Worm (Caenorhabditis elegans): Measurements from ENCODE around the gene nhr-273.

Gene nhr-273

DNA sequence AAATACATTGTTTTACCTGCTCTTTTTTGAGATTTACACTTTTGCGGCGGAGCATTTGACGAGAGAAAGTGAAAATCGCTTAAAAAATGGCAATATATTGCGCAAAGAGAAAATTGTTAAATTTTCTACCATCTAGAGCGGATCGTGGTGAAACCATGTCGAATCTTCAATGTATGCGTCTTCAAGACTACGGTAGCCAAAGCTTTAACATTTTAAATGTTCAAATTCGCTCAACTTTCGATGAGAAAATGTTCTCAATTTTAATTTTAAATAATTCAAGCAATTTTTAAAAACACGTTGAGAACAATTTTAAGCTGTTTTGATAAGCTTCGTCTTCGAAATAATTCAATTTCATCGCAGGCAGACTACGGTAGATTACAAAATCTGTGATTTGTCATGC lies 25.2 kb downstream of the nhr-273 start:
- TF ChIP-seq ztf-11 (tag; optimal IDR thresholded peaks at IDR 0.05) (no peak), nhr-10 (tag; optimal IDR thresholded peaks at IDR 0.05) (no peak), elt-3 (tag; optimal IDR thresholded peaks at IDR 0.05) (no peak), ZK546.5 (tag; optimal IDR thresholded peaks at IDR 0.05) (no peak), lin-13 (GFP tag; optimal IDR thresholded peaks at IDR 0.05) (no peak), ceh-16 (tag; optimal IDR thresholded peaks at IDR 0.05) (no peak), nhr-129 (tag; optimal IDR thresholded peaks at IDR 0.05) (no peak), ama-1 (optimal IDR thresholded peaks at IDR 0.05) (no peak), gmeb-1 (tag; optimal IDR thresholded peaks at IDR 0.05) (no peak)

DNA sequence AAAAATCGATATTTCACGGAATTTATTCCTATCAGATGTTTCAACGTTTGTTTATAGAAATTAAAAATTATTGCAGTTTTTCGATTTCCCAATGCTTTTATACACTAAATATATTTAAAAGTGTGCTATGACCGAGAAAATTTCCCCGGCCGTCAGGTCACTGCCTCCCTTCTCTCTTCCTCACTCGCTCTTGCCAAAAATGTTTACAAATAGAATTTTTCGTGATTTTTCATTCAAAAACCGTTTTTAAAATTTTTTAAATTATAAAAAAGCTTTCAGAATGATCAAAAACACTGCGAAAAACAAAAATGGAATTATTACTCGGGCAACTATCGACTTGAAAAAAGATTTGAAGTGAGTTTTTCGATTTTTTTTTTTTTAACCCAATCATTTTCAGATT lies 25.8 kb downstream of the nhr-273 start, which contains the start of the genes T12C9.7 and vps-18:
TSS of gene T12C9.7 (minus strand) at position 101 of the 400 bp plus-strand sequence.
TSS of gene vps-18 (plus strand) at position 280 of the 400 bp plus-strand sequence.
- TF ChIP-seq ztf-4 (tag; optimal IDR thresholded peaks at IDR 0.05), result no peak
- TF ChIP-seq nhr-21 (tag; optimal IDR thresholded peaks at IDR 0.05), result no peak
- TF ChIP-seq elt-3 (tag; optimal IDR thresholded peaks at IDR 0.05), result no peak
- TF ChIP-seq snpc-4 (tag; optimal IDR thresholded peaks at IDR 0.05), result no peak
- no peak for TF ChIP-seq unc-62 (GFP tag; optimal IDR thresholded peaks at IDR 0.05)
- TF ChIP-seq fos-1 (tag; optimal IDR thresholded peaks at IDR 0.05), result no peak
- no peak for TF ChIP-seq ztf-11 (tag; optimal IDR thresholded peaks at IDR 0.05)
- TF ChIP-seq lsy-2 (tag; optimal IDR thresholded peaks at IDR 0.05), result no peak
- TF ChIP-seq egl-27 (tag; optimal IDR thresholded peaks at IDR 0.05), result no peak
- no peak for TF ChIP-seq mab-5 (tag; optimal IDR thresholded peaks at IDR 0.05)
- no peak for TF ChIP-seq unc-39 (tag; optimal IDR thresholded peaks at IDR 0.05)
- TF ChIP-seq nhr-6 (tag; optimal IDR thresholded peaks at IDR 0.05), result no peak
- TF ChIP-seq sem-4 (tag; optimal IDR thresholded peaks at IDR 0.05), result no peak

DNA sequence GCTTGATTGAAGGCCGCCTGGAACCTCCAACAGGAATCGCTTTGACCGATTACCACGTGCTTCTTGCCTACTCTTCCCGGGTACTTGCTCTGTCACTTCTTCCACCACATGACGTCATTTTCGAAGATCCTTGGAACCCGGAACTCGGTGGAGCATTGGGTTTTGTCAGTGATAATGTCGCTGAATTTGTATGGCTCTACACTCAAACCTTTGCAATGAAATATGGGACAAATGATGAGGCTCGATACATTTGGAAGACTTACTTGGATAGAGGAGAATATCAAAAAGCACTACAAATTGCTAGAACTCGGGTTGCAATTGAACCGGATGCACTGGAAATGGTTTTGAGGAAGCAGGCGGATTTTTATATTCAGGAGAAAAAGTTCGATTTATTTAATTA lies 27.7 kb downstream of the nhr-273 start:
- TF ChIP-seq R02D3.7 (tag; optimal IDR thresholded peaks at IDR 0.05) (no peak), nhr-12 (tag; optimal IDR thresholded peaks at IDR 0.05) (no peak), sma-3 (GFP tag; optimal IDR thresholded peaks at IDR 0.05) (no peak), C34F6.9 (tag; optimal IDR thresholded peaks at IDR 0.05) (no peak), Y55F3AM.14 (GFP tag; optimal IDR thresholded peaks at IDR 0.05) (no peak), F13H6.1 (tag; optimal IDR thresholded peaks at IDR 0.05) (no peak), gmeb-1 (tag; optimal IDR thresholded peaks at IDR 0.05) (no peak)

DNA sequence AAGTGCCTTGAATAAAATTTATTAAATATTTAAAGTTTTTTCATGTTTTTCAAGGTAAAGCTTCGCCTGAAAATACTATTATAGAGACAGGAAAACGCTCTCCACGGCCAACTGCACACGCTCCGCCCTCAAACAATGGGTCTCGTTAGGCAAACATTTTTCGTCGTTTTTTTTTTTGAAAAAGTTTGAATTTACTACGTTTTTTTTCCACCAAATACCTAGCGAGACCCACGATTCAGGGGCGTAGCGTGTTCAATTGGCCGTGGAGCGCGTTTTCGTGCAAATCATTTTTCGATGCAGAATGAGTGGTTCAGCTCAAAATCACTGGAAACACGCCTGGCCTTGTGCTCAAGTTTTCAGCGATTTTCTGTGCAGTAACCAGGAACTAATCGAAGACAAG lies 32.8 kb downstream of the nhr-273 start, which contains the start of gene W06B4.2:
TSS of gene W06B4.2 (plus strand) at position 301 of the 400 bp plus-strand sequence.
- TF ChIP-seq nhr-21 (tag; optimal IDR thresholded peaks at IDR 0.05), result no peak

DNA sequence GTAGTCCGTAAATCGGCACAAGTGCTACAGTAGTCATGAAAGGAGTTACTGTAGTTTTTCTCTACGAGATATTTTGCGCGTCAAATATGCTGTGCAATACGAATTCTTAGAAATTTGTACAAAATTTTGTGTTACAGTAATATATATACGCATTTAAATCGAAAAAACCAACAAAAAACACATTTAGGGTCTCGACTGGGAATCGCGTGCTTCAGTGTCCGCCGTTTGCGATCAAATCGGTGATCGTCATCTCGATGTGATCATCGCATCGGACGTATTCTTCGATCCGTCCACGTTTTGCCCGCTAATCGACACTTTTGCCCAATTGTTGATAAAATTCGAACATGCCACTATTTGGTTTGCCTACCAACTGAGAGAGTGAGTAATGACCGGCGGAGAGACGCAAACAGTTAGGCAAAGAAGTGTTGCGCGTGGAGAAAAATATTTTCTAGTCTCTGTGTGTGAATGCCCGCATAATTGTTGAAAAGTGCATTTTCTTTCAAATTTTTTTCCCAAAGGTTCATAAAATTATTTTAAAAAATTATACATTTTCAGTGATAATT lies 33.9 kb downstream of the nhr-273 start:
- peak; percentile 67 for TF ChIP-seq fos-1 (tag; optimal IDR thresholded peaks at IDR 0.05)
- no peak for TF ChIP-seq ama-1 (optimal IDR thresholded peaks at IDR 0.05)

DNA sequence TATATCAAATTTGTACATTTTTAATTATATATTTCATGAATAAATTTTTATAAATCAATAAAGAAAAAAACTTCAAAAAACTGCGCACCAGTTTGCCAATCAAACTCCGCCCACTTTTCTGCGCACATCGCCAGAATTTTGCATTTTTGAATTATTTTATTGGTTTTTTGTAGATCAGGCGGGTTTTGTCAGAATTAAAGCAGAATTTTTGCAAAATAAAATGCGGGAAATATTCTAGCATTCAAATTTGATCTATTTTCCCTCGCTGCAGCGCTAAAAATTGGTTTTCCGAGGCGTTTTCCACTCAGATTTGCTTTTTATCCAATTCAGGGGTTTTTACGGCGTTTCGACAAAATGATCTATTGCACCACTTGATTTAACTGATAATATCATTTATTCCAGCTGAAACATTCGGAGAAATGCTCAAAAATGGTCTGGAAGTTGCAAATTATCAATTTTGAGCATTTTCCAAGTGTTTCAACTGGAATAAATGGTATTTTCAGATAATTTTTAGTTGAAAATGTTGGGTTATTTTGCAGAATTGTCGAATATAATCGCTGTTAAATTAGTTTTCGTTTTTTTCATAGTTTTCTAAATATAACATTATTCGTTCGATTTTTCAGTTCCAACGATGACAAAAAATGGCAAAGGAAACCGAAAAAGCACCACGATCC lies 36.0 kb downstream of the nhr-273 start, which contains the start of gene W06B4.1:
TSS of gene W06B4.1 (plus strand) at position 624 of the 674 bp plus-strand sequence.
- TF ChIP-seq Y55F3AM.14 (GFP tag; optimal IDR thresholded peaks at IDR 0.05) (no peak), ama-1 (optimal IDR thresholded peaks at IDR 0.05) (no peak), elt-3 (tag; optimal IDR thresholded peaks at IDR 0.05) (no peak), unc-55 (GFP tag; optimal IDR thresholded peaks at IDR 0.05) (no peak), alr-1 (tag; optimal IDR thresholded peaks at IDR 0.05) (no peak), egl-27 (tag; optimal IDR thresholded peaks at IDR 0.05) (no peak), unc-39 (tag; optimal IDR thresholded peaks at IDR 0.05) (no peak), sma-3 (GFP tag; optimal IDR thresholded peaks at IDR 0.05) (no peak), zag-1 (tag; optimal IDR thresholded peaks at IDR 0.05) (no peak)

All from whole organism, L2 larva.